In the genomic region with DNA sequence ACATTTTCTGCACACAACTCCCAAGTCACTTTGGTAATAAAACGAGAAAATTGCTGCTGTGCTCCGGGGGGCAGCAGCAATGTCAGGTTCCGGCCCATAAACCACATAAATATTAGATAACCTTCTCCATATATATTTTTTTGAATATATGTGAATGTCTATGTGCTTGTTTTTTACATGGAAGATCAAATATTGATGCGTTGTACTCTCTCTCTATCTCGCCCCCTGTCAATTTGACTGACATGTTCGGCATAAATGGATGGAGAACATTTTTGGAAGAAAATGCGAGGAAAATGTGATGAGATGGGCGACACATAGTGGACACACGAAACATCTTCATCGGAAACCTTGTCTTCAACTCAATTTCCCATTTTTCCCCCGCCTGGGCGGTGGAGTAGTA, we compare ENCODE assay signal across 5 worm cellular contexts.
TF ChIP-seq lines count a peak whose summit lies in the region.

No protein-coding gene starts in this region.

TF ChIP-seq in whole organism, L1 larva, 84 proteins besides CTCF, POLR2A, EP300 and RAD21:
- no peak for TF ChIP-seq vab-15 (tag; optimal IDR thresholded peaks at IDR 0.05; lab: Kevin White, UChicago)
- peak; percentile 46 for TF ChIP-seq lin-14 (GFP tag; optimal IDR thresholded peaks at IDR 0.05; lab: Kevin White, UChicago)

TF ChIP-seq in whole organism, L4 larva, 104 proteins besides CTCF, POLR2A, EP300 and RAD21:
- no peak for TF ChIP-seq skn-1 (tag; optimal IDR thresholded peaks at IDR 0.05; lab: Kevin White, UChicago)
- no peak for TF ChIP-seq zip-2 (tag; optimal IDR thresholded peaks at IDR 0.05; lab: Kevin White, UChicago)
- no peak for TF ChIP-seq nhr-28 (tag; optimal IDR thresholded peaks at IDR 0.05; lab: Kevin White, UChicago)
- TF ChIP-seq T20F7.1 (GFP tag; optimal IDR thresholded peaks at IDR 0.05; lab: Kevin White, UChicago), result no peak
- TF ChIP-seq dmd-6 (GFP tag; IDR thresholded peaks at IDR 0.05; lab: Robert Waterston, UW), result peak; percentile 20; the same call in 1 of the 2 replicates
- TF ChIP-seq unc-62 (GFP tag; optimal IDR thresholded peaks at IDR 0.05 in 1 of 2; lab: Kevin White, UChicago), result peak in 1 of 2 experiments; percentile 88
- TF ChIP-seq unc-62 (tag; optimal IDR thresholded peaks at IDR 0.05; lab: Kevin White, UChicago), result no peak
- TF ChIP-seq F44E2.7 (GFP tag; IDR thresholded peaks at IDR 0.05; lab: Robert Waterston, UW), result no peak
- no peak for TF ChIP-seq mdt-29 (GFP tag; IDR thresholded peaks at IDR 0.05; lab: Robert Waterston, UW)
TF ChIP-seq in whole organism, L4 larva: peak in this region for 2.

TF ChIP-seq in whole organism, late embryonic, 69 proteins besides CTCF, POLR2A, EP300 and RAD21:
- TF ChIP-seq ahr-1 (tag; optimal IDR thresholded peaks at IDR 0.05; lab: Kevin White, UChicago) (no peak), gmeb-2 (tag; optimal IDR thresholded peaks at IDR 0.05; lab: Kevin White, UChicago) (no peak), unc-55 (GFP tag; optimal IDR thresholded peaks at IDR 0.05; lab: Kevin White, UChicago) (peak; percentile 71), fkh-6 (tag; optimal IDR thresholded peaks at IDR 0.05; lab: Kevin White, UChicago) (no peak), nhr-11 (tag; optimal IDR thresholded peaks at IDR 0.05; lab: Kevin White, UChicago) (no peak), pros-1 (tag; optimal IDR thresholded peaks at IDR 0.05; lab: Kevin White, UChicago) (no peak), unc-42 (tag; optimal IDR thresholded peaks at IDR 0.05; lab: Kevin White, UChicago) (peak; percentile 48), ets-4 (tag; optimal IDR thresholded peaks at IDR 0.05; lab: Kevin White, UChicago) (no peak)
TF ChIP-seq in whole organism, late embryonic: peak in this region for 2.

TF ChIP-seq in whole organism, mixed stage, embryonic, 35 proteins besides CTCF, POLR2A, EP300 and RAD21:
- TF ChIP-seq unc-62 (GFP tag; optimal IDR thresholded peaks at IDR 0.05; lab: Kevin White, UChicago) (peak; percentile 42), mls-2 (tag; optimal IDR thresholded peaks at IDR 0.05; lab: Kevin White, UChicago) (no peak)

TF ChIP-seq in whole organism, young adult, 124 proteins besides CTCF, POLR2A, EP300 and RAD21:
- TF ChIP-seq F39B2.1 (GFP tag; IDR thresholded peaks at IDR 0.05; lab: Robert Waterston, UW), result no peak
- peak in 1 of 2 experiments; percentile 62 for TF ChIP-seq let-607 (tag; optimal IDR thresholded peaks at IDR 0.05; lab: Kevin White, UChicago)
- no peak for TF ChIP-seq unc-130 (GFP tag; optimal IDR thresholded peaks at IDR 0.05; lab: Kevin White, UChicago)
- TF ChIP-seq nhr-80 (tag; optimal IDR thresholded peaks at IDR 0.05; lab: Kevin White, UChicago), result peak; percentile 24
